Fruit fly (Drosophila melanogaster): ENCODE data around the gene Gmd.
A peak's percentile ranks its signal among the peaks of the same experiment; 100 is the strongest.

The Gmd gene

DNA sequence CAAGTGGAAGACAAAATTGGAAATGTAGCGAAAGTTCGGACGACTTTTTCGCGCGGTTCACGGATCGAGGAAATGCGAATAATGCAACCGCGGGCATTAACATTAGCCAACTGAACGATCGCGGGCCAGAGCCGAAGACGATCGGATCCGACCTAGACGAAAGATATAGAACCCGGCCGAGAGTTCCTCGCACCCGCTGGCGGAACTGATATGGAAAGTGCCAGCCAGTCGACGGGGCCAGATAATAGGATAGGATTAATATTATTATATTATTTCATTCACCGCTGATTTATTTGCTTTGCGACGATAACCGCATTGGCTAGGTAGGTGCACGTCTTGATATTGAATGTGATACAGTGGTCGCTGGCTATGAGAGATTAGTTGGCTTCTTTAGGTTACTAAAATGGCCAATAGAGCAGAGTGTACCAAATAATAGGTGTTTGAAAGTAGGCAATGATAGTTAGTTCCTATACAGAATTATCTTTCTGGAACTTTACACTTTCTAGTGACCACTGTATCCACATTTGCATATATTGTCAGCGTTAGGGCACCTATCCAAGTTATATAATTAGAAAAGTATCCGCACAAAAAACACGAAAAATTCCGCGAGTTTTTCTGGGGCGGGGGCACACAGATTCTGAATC, 22.7 kb upstream of the Gmd start (continued):
- no peak for TF ChIP-seq abd-A (tag; optimal IDR thresholded peaks at IDR 0.05)
- TF ChIP-seq caup (GFP tag; optimal IDR thresholded peaks at IDR 0.05; ENCODE audit: severe bottlenecking) = peak; percentile 41
- peak; percentile 74 for TF ChIP-seq phol (tag; optimal IDR thresholded peaks at IDR 0.05)
- peak; percentile 72 for TF ChIP-seq Aef1 (GFP tag; IDR thresholded peaks at IDR 0.05)
- peak; percentile 72 for TF ChIP-seq CG10209 (GFP tag; optimal IDR thresholded peaks at IDR 0.05)
- peak; percentile 64 for TF ChIP-seq stc (GFP tag; IDR thresholded peaks at IDR 0.05)
- TF ChIP-seq CG3995 (GFP tag; optimal IDR thresholded peaks at IDR 0.05) = peak; percentile 40
- TF ChIP-seq CG7556 (GFP tag; optimal IDR thresholded peaks at IDR 0.05) = peak; percentile 27
- no peak for TF ChIP-seq CG9437 (GFP tag; optimal IDR thresholded peaks at IDR 0.05)
- TF ChIP-seq nau (GFP tag; optimal IDR thresholded peaks at IDR 0.05) = no peak
- peak; percentile 78 for TF ChIP-seq ara (GFP tag; IDR thresholded peaks at IDR 0.05)
- no peak for TF ChIP-seq crol (GFP tag; IDR thresholded peaks at IDR 0.05)
- peak; percentile 50 to 67 for TF ChIP-seq chif (GFP tag; optimal IDR thresholded peaks at IDR 0.05)
- no peak for TF ChIP-seq CG11085 (GFP tag; IDR thresholded peaks at IDR 0.05)
- TF ChIP-seq repo (GFP tag; optimal IDR thresholded peaks at IDR 0.05) = peak; percentile 35
- no peak for TF ChIP-seq CG4854 (GFP tag; optimal IDR thresholded peaks at IDR 0.05)
- TF ChIP-seq ash1 (GFP tag; optimal IDR thresholded peaks at IDR 0.05) = no peak
- peak; percentile 13 for TF ChIP-seq B-H2 (GFP tag; optimal IDR thresholded peaks at IDR 0.05)
- TF ChIP-seq bbx (GFP tag; IDR thresholded peaks at IDR 0.05; ENCODE audit: partially characterized antibody) = no peak
- TF ChIP-seq CG8290 (GFP tag; optimal IDR thresholded peaks at IDR 0.05) = no peak
- TF ChIP-seq CG8290 (tag; optimal IDR thresholded peaks at IDR 0.05) = peak; percentile 75 to 90
- TF ChIP-seq Spps (tag; optimal IDR thresholded peaks at IDR 0.05) = no peak
- 0 out of 3 replicates have a peak, but pooled peaks have one; percentile 48 for TF ChIP-seq CG6175 (GFP tag; IDR thresholded peaks at IDR 0.05)
- TF ChIP-seq CG10543 (GFP tag; optimal IDR thresholded peaks at IDR 0.05) = no peak
- TF ChIP-seq CG13287 (GFP tag; IDR thresholded peaks at IDR 0.05; ENCODE audit: partially characterized antibody) = no peak
- TF ChIP-seq dimm (GFP tag; IDR thresholded peaks at IDR 0.05) = 0 out of 2 replicates have a peak, but pooled peaks have one; percentile 25
- TF ChIP-seq CG18599 (GFP tag; optimal IDR thresholded peaks at IDR 0.05) = peak; percentile 78
- peak; percentile 80 for TF ChIP-seq row (GFP tag; IDR thresholded peaks at IDR 0.05)
- peak; percentile 11 for TF ChIP-seq mirr (GFP tag; optimal IDR thresholded peaks at IDR 0.05)
- no peak for TF ChIP-seq CG8089 (GFP tag; optimal IDR thresholded peaks at IDR 0.05)
- no peak; the same call in 1 of the 2 replicates for TF ChIP-seq Ravus (GFP tag; IDR thresholded peaks at IDR 0.05)
- 0 out of 2 replicates have a peak, but pooled peaks have one; percentile 63 for TF ChIP-seq CG16779 (GFP tag; IDR thresholded peaks at IDR 0.05)
- 0 out of 2 replicates have a peak, but pooled peaks have one; percentile 47 for TF ChIP-seq klu (GFP tag; IDR thresholded peaks at IDR 0.05)
- peak; percentile 58 for TF ChIP-seq fd3F (GFP tag; optimal IDR thresholded peaks at IDR 0.05)
- peak; percentile 18 to 74 for TF ChIP-seq bsh (GFP tag; optimal IDR thresholded peaks at IDR 0.05)
- TF ChIP-seq HLH54F (GFP tag; optimal IDR thresholded peaks at IDR 0.05) = peak; percentile 64
- peak; percentile 61 for TF ChIP-seq ems (GFP tag; optimal IDR thresholded peaks at IDR 0.05)
- TF ChIP-seq dysf (GFP tag; IDR thresholded peaks at IDR 0.05) = peak; percentile 83
- peak; percentile 24 for TF ChIP-seq CG14710 (tag; optimal IDR thresholded peaks at IDR 0.05)
- peak; percentile 36 for TF ChIP-seq CG6854 (GFP tag; optimal IDR thresholded peaks at IDR 0.05)
- TF ChIP-seq MBD-R2 (GFP tag; IDR thresholded peaks at IDR 0.05) = peak; percentile 48; the same call in 1 of the 2 replicates
- TF ChIP-seq dati (GFP tag; IDR thresholded peaks at IDR 0.05) = 0 out of 2 replicates have a peak, but pooled peaks have one; percentile 49
- TF ChIP-seq NC2β (GFP tag; optimal IDR thresholded peaks at IDR 0.05) = no peak
- peak; percentile 46 for TF ChIP-seq Hr3 (GFP tag; optimal IDR thresholded peaks at IDR 0.05)
- TF ChIP-seq Camta (GFP tag; optimal IDR thresholded peaks at IDR 0.05) = peak; percentile 30
- TF ChIP-seq otp (GFP tag; IDR thresholded peaks at IDR 0.05) = peak; percentile 61; the same call in 2 of the 3 replicates
- no peak for TF ChIP-seq Dref (GFP tag; IDR thresholded peaks at IDR 0.05)
- TF ChIP-seq CG1024 (GFP tag; IDR thresholded peaks at IDR 0.05) = peak; percentile 73; the same call in 1 of the 2 replicates
- TF ChIP-seq mam (GFP tag; optimal IDR thresholded peaks at IDR 0.05) = peak; percentile 64
- TF ChIP-seq CG6689 (GFP tag; IDR thresholded peaks at IDR 0.05) = peak; percentile 76

All from whole organism, embryonic.